Worm (Caenorhabditis elegans) whole organism, midembryonic: ENCODE data around the gene K07F5.12.

Source experiments
- T22C8.4 ChIP-seq: fragments of 200-800 bp; sonication (Bioruptor generic); IDR thresholded peaks from 2 replicates; pipeline ENCODE4 v1.3.6; 2022; ENCODE audit warnings: missing genetic modification characterization, missing compliant biosample characterization
- flt-1 ChIP-seq: fragments of 200-800 bp; sonication (Bioruptor generic); IDR thresholded peaks from 2 replicates; pipeline ENCODE4 v1.3.6; 2022; ENCODE audit warnings: missing genetic modification characterization, missing compliant biosample characterization
- klf-2 ChIP-seq: fragments of 200-800 bp; sonication (Bioruptor generic); conservative IDR thresholded peaks from 2 replicates; pipeline ENCODE4 v1.3.6; 2022; ENCODE audit warnings: missing genetic modification reagents, missing genetic modification characterization, missing compliant biosample characterization
- med-1 ChIP-seq: sonication (generic microtip); optimal IDR thresholded peaks from 2 replicates; lab custom pipeline; 2017; ENCODE audit warnings: missing genetic modification characterization, mild to moderate bottlenecking, missing compliant biosample characterization, antibody characterized with exemption, missing genetic modification reagents; ENCODE audit not compliant: insufficient read depth
- ref-1 ChIP-seq: fragments of 200-800 bp; sonication (Bioruptor generic); conservative IDR thresholded peaks from 2 replicates; pipeline ENCODE4 v1.3.6; 2022; ENCODE audit warnings: missing genetic modification reagents, missing genetic modification characterization, missing compliant biosample characterization
- tab-1 ChIP-seq: fragments of 200-800 bp; sonication (Bioruptor generic); IDR thresholded peaks from 2 replicates; pipeline ENCODE4 v1.3.6; 2022; ENCODE audit warnings: missing genetic modification characterization, missing compliant biosample characterization
- ztf-23 ChIP-seq: fragments of 200-800 bp; sonication (Bioruptor generic); IDR thresholded peaks from 2 replicates; pipeline ENCODE4 v1.3.6; 2022; ENCODE audit warnings: missing genetic modification reagents, missing genetic modification characterization, missing compliant biosample characterization
- ztf-29 ChIP-seq: fragments of 200-800 bp; sonication (Bioruptor generic); IDR thresholded peaks from 2 replicates; pipeline ENCODE4 v1.3.6; 2022; ENCODE audit warnings: missing genetic modification reagents, missing genetic modification characterization, missing compliant biosample characterization

- TF ChIP-seq med-1: no peak
- TF ChIP-seq ztf-29 (GFP tag; lab: Robert Waterston, UW): no peak
- no peak for TF ChIP-seq tab-1 (GFP tag; lab: Robert Waterston, UW)
- TF ChIP-seq flt-1 (GFP tag; lab: Robert Waterston, UW): no peak
- no peak for TF ChIP-seq T22C8.4 (GFP tag; lab: Robert Waterston, UW)
- TF ChIP-seq ref-1 (GFP tag; lab: Robert Waterston, UW): no peak
- TF ChIP-seq klf-2 (GFP tag; lab: Robert Waterston, UW): no peak
- no peak for TF ChIP-seq ztf-23 (GFP tag; lab: Robert Waterston, UW)
Observed at ce11 chrIV:9872210-9872609, 16.4 kb downstream of the K07F5.12 start.
